Worm (Caenorhabditis elegans) whole organism, L3 larva: Measurements from ENCODE around the gene Y46H3A.4.
"Not testable (repeated sequence)": the region's sequence is repeated elsewhere in the genome, so short reads cannot be mapped to it uniquely, and the experiment has no call there.

Experiments used
- R02D3.7 ChIP-seq: fragments of 150-350 bp; optimal IDR thresholded peaks from 2 replicates; lab custom pipeline; 2014; ENCODE audit warnings: missing biosample characterization, missing genetic modification characterization
- aly-2 ChIP-seq: fragments of 150-350 bp; optimal IDR thresholded peaks from 2 replicates; lab custom pipeline; 2014; ENCODE audit warnings: missing biosample characterization, missing genetic modification characterization
- ama-1 ChIP-seq: fragments of 150-350 bp; optimal IDR thresholded peaks from 2 replicates; lab custom pipeline; 2018
- ceh-16 ChIP-seq: sonication (generic microtip); optimal IDR thresholded peaks from 2 replicates; lab custom pipeline; 2017; ENCODE audit warnings: missing biosample characterization, missing genetic modification characterization
- ceh-28 ChIP-seq: fragments of 150-350 bp; optimal IDR thresholded peaks from 2 replicates; lab custom pipeline; 2014; ENCODE audit warnings: missing biosample characterization, missing genetic modification reagents, missing genetic modification characterization
- ceh-82 ChIP-seq: fragments of 150-350 bp; optimal IDR thresholded peaks from 2 replicates; lab custom pipeline; 2014; ENCODE audit warnings: missing biosample characterization, missing genetic modification characterization
- ceh-9 ChIP-seq: sonication (generic microtip); optimal IDR thresholded peaks from 2 replicates; lab custom pipeline; 2018; ENCODE audit warnings: missing biosample characterization, missing genetic modification characterization
- daf-12 ChIP-seq: fragments of 150-350 bp; optimal IDR thresholded peaks from 2 replicates; lab custom pipeline; 2014; ENCODE audit warnings: missing biosample characterization, missing genetic modification reagents, missing genetic modification characterization
- egl-27 ChIP-seq: sonication (generic microtip); optimal IDR thresholded peaks from 4 replicates; lab custom pipeline; 2017; ENCODE audit warnings: missing biosample characterization, missing genetic modification reagents, missing genetic modification characterization
- egl-5 ChIP-seq: fragments of 150-350 bp; optimal IDR thresholded peaks from 2 replicates; lab custom pipeline; 2017; ENCODE audit warnings: missing biosample characterization, missing genetic modification reagents, missing genetic modification characterization, inconsistent platforms
- elt-1 ChIP-seq: fragments of 150-350 bp; optimal IDR thresholded peaks from 2 replicates; lab custom pipeline; 2014; ENCODE audit warnings: missing biosample characterization, missing genetic modification characterization
- elt-2 ChIP-seq: sonication (generic microtip); optimal IDR thresholded peaks from 2 replicates; lab custom pipeline; 2016; ENCODE audit warnings: missing genetic modification reagents, mild to moderate bottlenecking, missing genetic modification characterization, missing compliant biosample characterization
- elt-3 ChIP-seq, 3 experiments: fragments of 150-350 bp in 1 of 3; sonication (generic microtip) in 2 of 3; optimal IDR thresholded peaks; 2 replicates in 2 of 3; 4 replicates in 1 of 3; lab custom pipeline; 2014 to 2017; ENCODE audit warnings: missing biosample characterization in 3 of 3, missing genetic modification characterization in 3 of 3
- eor-1 ChIP-seq, 2 experiments: fragments of 150-350 bp; optimal IDR thresholded peaks; 2 replicates each; lab custom pipeline; 2014 to 2018; ENCODE audit warnings: missing biosample characterization in 2 of 2, missing genetic modification characterization in 2 of 2
- fkh-10 ChIP-seq: sonication (generic microtip); optimal IDR thresholded peaks from 2 replicates; lab custom pipeline; 2017; ENCODE audit warnings: missing biosample characterization, missing genetic modification reagents, missing genetic modification characterization
- fkh-2 ChIP-seq: fragments of 150-350 bp; optimal IDR thresholded peaks from 2 replicates; lab custom pipeline; 2014; ENCODE audit warnings: missing biosample characterization, missing genetic modification reagents, missing genetic modification characterization
- hmg-11 ChIP-seq: sonication (generic microtip); optimal IDR thresholded peaks from 2 replicates; lab custom pipeline; 2016; ENCODE audit warnings: missing genetic modification characterization, missing compliant biosample characterization
- jun-1 ChIP-seq: fragments of 150-350 bp; optimal IDR thresholded peaks from 2 replicates; lab custom pipeline; 2014; ENCODE audit warnings: missing biosample characterization, missing genetic modification reagents, missing genetic modification characterization
- lin-15B ChIP-seq: fragments of 150-350 bp; optimal IDR thresholded peaks from 2 replicates; lab custom pipeline; 2014; ENCODE audit warnings: missing biosample characterization, missing genetic modification characterization
- lin-39 ChIP-seq: fragments of 150-350 bp; optimal IDR thresholded peaks from 2 replicates; lab custom pipeline; 2018; ENCODE audit warnings: missing biosample characterization, missing genetic modification reagents, missing genetic modification characterization
- lsy-12 ChIP-seq: sonication (generic microtip); optimal IDR thresholded peaks from 2 replicates; lab custom pipeline; 2016; ENCODE audit warnings: mild to moderate bottlenecking, missing genetic modification characterization, missing compliant biosample characterization
- mdl-1 ChIP-seq: fragments of 150-350 bp; optimal IDR thresholded peaks from 2 replicates; lab custom pipeline; 2014; ENCODE audit warnings: missing biosample characterization, missing genetic modification characterization
- mml-1 ChIP-seq: fragments of 150-350 bp; sonication (generic microtip); optimal IDR thresholded peaks from 3 replicates; lab custom pipeline; 2014; ENCODE audit warnings: missing biosample characterization, missing genetic modification characterization
- nfya-1 ChIP-seq: sonication (generic microtip); optimal IDR thresholded peaks from 2 replicates; lab custom pipeline; 2017; ENCODE audit warnings: missing genetic modification characterization, mild to moderate bottlenecking, missing compliant biosample characterization, antibody characterized with exemption, moderate library complexity; ENCODE audit not compliant: insufficient read depth
- nhr-11 ChIP-seq: fragments of 150-350 bp; optimal IDR thresholded peaks from 2 replicates; lab custom pipeline; 2014; ENCODE audit warnings: missing biosample characterization, missing genetic modification characterization
- nhr-12 ChIP-seq: fragments of 150-350 bp; optimal IDR thresholded peaks from 2 replicates; lab custom pipeline; 2014; ENCODE audit warnings: missing biosample characterization, missing genetic modification characterization
- nhr-23 ChIP-seq: fragments of 150-350 bp; optimal IDR thresholded peaks from 2 replicates; lab custom pipeline; 2014; ENCODE audit warnings: missing biosample characterization, missing genetic modification reagents, missing genetic modification characterization
- nhr-237 ChIP-seq: fragments of 150-350 bp; optimal IDR thresholded peaks from 2 replicates; lab custom pipeline; 2014; ENCODE audit warnings: missing biosample characterization, missing genetic modification characterization
- nhr-25 ChIP-seq: sonication (generic microtip); optimal IDR thresholded peaks from 2 replicates; lab custom pipeline; 2017; ENCODE audit warnings: missing biosample characterization, missing genetic modification characterization
- nhr-28 ChIP-seq: fragments of 150-350 bp; optimal IDR thresholded peaks from 2 replicates; lab custom pipeline; 2014; ENCODE audit warnings: missing biosample characterization, missing genetic modification characterization
- nhr-43 ChIP-seq: sonication (generic microtip); optimal IDR thresholded peaks from 2 replicates; lab custom pipeline; 2016; ENCODE audit warnings: mild to moderate bottlenecking, missing genetic modification characterization, missing compliant biosample characterization; ENCODE audit not compliant: poor library complexity, severe bottlenecking
- nhr-76 ChIP-seq: fragments of 150-350 bp; sonication (generic microtip); optimal IDR thresholded peaks from 5 replicates; lab custom pipeline; 2014; ENCODE audit warnings: missing biosample characterization, missing genetic modification characterization
- nhr-77 ChIP-seq: fragments of 150-350 bp; optimal IDR thresholded peaks from 2 replicates; lab custom pipeline; 2014; ENCODE audit warnings: missing biosample characterization, missing genetic modification characterization
- pha-4 ChIP-seq: fragments of 150-350 bp; optimal IDR thresholded peaks from 2 replicates; lab custom pipeline; 2014; ENCODE audit warnings: missing biosample characterization, missing genetic modification reagents, missing genetic modification characterization
- sea-2 ChIP-seq: fragments of 150-350 bp; sonication (generic microtip); optimal IDR thresholded peaks from 4 replicates; lab custom pipeline; 2014; ENCODE audit warnings: missing biosample characterization, missing genetic modification reagents, missing genetic modification characterization
- skn-1 ChIP-seq: fragments of 150-350 bp; optimal IDR thresholded peaks from 2 replicates; lab custom pipeline; 2014; ENCODE audit warnings: missing biosample characterization, missing genetic modification characterization
- snpc-4 ChIP-seq: fragments of 150-350 bp; optimal IDR thresholded peaks from 2 replicates; lab custom pipeline; 2014; ENCODE audit warnings: missing biosample characterization, missing genetic modification characterization
- tbx-2 ChIP-seq: sonication (generic microtip); optimal IDR thresholded peaks from 2 replicates; lab custom pipeline; 2016; ENCODE audit warnings: mild to moderate bottlenecking, missing genetic modification characterization, missing compliant biosample characterization
- unc-39 ChIP-seq: sonication (generic microtip); optimal IDR thresholded peaks from 4 replicates; lab custom pipeline; 2017; ENCODE audit warnings: missing biosample characterization, missing genetic modification characterization
- unc-62 ChIP-seq: fragments of 150-350 bp; sonication (generic microtip); optimal IDR thresholded peaks from 4 replicates; lab custom pipeline; 2014; ENCODE audit warnings: missing biosample characterization, missing genetic modification reagents, missing genetic modification characterization
- ztf-11 ChIP-seq: fragments of 150-350 bp; optimal IDR thresholded peaks from 2 replicates; lab custom pipeline; 2014; ENCODE audit warnings: missing biosample characterization, missing genetic modification characterization
- ztf-4 ChIP-seq: fragments of 150-350 bp; optimal IDR thresholded peaks from 2 replicates; lab custom pipeline; 2014; ENCODE audit warnings: missing biosample characterization, missing genetic modification characterization

Gene Y46H3A.4

DNA sequence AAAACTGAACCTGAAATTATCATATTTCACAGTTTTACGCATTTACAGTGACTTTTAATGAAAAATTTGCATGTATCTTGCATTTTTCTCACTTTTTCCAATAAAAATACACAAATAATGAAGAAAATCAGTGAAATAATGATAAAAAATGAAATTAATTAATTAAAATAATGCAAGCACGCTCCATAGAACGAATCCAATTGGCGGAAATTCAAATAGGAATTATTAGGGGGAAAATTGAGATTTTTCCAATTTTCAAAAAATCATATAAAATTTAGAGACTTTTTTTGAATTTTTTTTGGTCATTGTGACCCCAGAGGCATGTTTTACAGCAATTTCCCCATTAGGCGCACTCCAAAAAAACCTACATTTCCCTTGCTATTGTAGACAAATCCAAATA, 9.8 kb upstream of the Y46H3A.4 start:
- TF ChIP-seq elt-1 (tag; lab: Kevin White, UChicago) (no peak), jun-1 (tag; lab: Kevin White, UChicago) (no peak), nhr-237 (tag; lab: Kevin White, UChicago) (no peak), mdl-1 (tag; lab: Kevin White, UChicago) (no peak)

ce11 chrV:1820016-1820415, 9.1 kb upstream of the Y46H3A.4 start:
- TF ChIP-seq lin-39 (no peak), elt-3 (tag; optimal IDR thresholded peaks at IDR 0.05; lab: Kevin White, UChicago) (no peak)

- not testable (repeated sequence) for TF ChIP-seq ceh-28 (tag; lab: Kevin White, UChicago); nhr-11; nhr-237 (tag; lab: Kevin White, UChicago)
Measured at ce11 chrV:1814784-1815183, 3.8 kb upstream of the Y46H3A.4 start, which contains the start of gene Y46H3A.5. Y46H3A.5 (minus strand) TSS chrV:1814884.

ce11 chrV:1807160-1807559, 3.8 kb downstream of the Y46H3A.4 start, which contains the start of gene srt-42:
srt-42 (plus strand) TSS chrV:1807460.
- TF ChIP-seq ceh-16 (tag; lab: Kevin White, UChicago) (no peak), tbx-2 (no peak), ceh-82 (tag; lab: Kevin White, UChicago) (no peak), ceh-9 (tag; lab: Kevin White, UChicago) (no peak), mdl-1 (tag; lab: Kevin White, UChicago) (no peak), sea-2 (GFP tag; lab: Kevin White, UChicago) (no peak), nhr-23 (tag; lab: Kevin White, UChicago) (no peak), skn-1 (no peak), unc-62 (GFP tag; lab: Kevin White, UChicago) (no peak), pha-4 (tag; lab: Kevin White, UChicago) (no peak), nfya-1 (tag; lab: Kevin White, UChicago) (no peak), ztf-4 (tag; lab: Kevin White, UChicago) (no peak), eor-1 (tag; optimal IDR thresholded peaks at IDR 0.05; lab: Kevin White, UChicago) (no peak), ztf-11 (no peak), aly-2 (tag; lab: Kevin White, UChicago) (no peak), nhr-237 (tag; lab: Kevin White, UChicago) (no peak), nhr-77 (no peak), fkh-10 (GFP tag; lab: Kevin White, UChicago) (no peak), egl-27 (tag; lab: Kevin White, UChicago) (no peak)

ce11 chrV:1805724-1806316, 5.1 kb downstream of the Y46H3A.4 start:
- TF ChIP-seq unc-39 (tag; lab: Kevin White, UChicago), result no peak
- no peak for TF ChIP-seq aly-2 (tag; lab: Kevin White, UChicago)
- no peak for TF ChIP-seq lsy-12 (tag; lab: Kevin White, UChicago)
- TF ChIP-seq nhr-25 (tag; lab: Kevin White, UChicago), result peak; percentile 13
- TF ChIP-seq ceh-28 (tag; lab: Kevin White, UChicago), result no peak
- no peak for TF ChIP-seq hmg-11 (tag; lab: Kevin White, UChicago)
- TF ChIP-seq nhr-76 (tag; lab: Kevin White, UChicago), result no peak
- TF ChIP-seq R02D3.7 (tag; lab: Kevin White, UChicago), result no peak
- TF ChIP-seq nhr-237 (tag; lab: Kevin White, UChicago), result no peak
- no peak for TF ChIP-seq mdl-1 (tag; lab: Kevin White, UChicago)
- TF ChIP-seq nhr-43, result no peak
- TF ChIP-seq lin-15B (tag; lab: Kevin White, UChicago), result no peak
- TF ChIP-seq nhr-12 (tag; lab: Kevin White, UChicago), result no peak
- no peak for TF ChIP-seq elt-2
- TF ChIP-seq fkh-2 (tag; lab: Kevin White, UChicago), result no peak
- TF ChIP-seq jun-1 (tag; lab: Kevin White, UChicago), result no peak
- TF ChIP-seq ama-1 (lab: Kevin White, UChicago), result peak; percentile 92
- no peak for TF ChIP-seq nhr-28 (tag; lab: Kevin White, UChicago)
- TF ChIP-seq daf-12 (tag; lab: Kevin White, UChicago), result no peak
- no peak for TF ChIP-seq mml-1 (tag; lab: Kevin White, UChicago)
- peak; percentile 49 for TF ChIP-seq pha-4 (tag; lab: Kevin White, UChicago)
- TF ChIP-seq skn-1, result no peak
- peak; percentile 30 for TF ChIP-seq nfya-1 (tag; lab: Kevin White, UChicago)
- TF ChIP-seq nhr-77, result no peak
- no peak for TF ChIP-seq egl-27 (tag; lab: Kevin White, UChicago)
- TF ChIP-seq fkh-10 (GFP tag; lab: Kevin White, UChicago), result no peak
- no peak for TF ChIP-seq ztf-11
- no peak for TF ChIP-seq tbx-2
- TF ChIP-seq eor-1 (tag; optimal IDR thresholded peaks at IDR 0.05; lab: Kevin White, UChicago), result no peak
- TF ChIP-seq elt-3 (tag; optimal IDR thresholded peaks at IDR 0.05; lab: Kevin White, UChicago), result no peak
- no peak for TF ChIP-seq snpc-4
- no peak for TF ChIP-seq lin-39
- TF ChIP-seq egl-5 (tag; lab: Kevin White, UChicago), result peak; percentile 19
